Worm (Caenorhabditis elegans): Measurements from ENCODE around the gene clec-144.

The clec-144 gene

ce11 chrII:11823566-11824308 lies 8.6 kb downstream of the clec-144 start, which contains the start of gene Y6D1A.1:
Gene Y6D1A.1, minus strand, starts transcription at chrII:11823616.
- no peak for TF ChIP-seq flt-1 (GFP tag; IDR thresholded peaks at IDR 0.05)

ce11 chrII:11819824-11820223 lies 12.6 kb downstream of the clec-144 start, which contains the start of gene Y6D1A.2:
Gene Y6D1A.2, minus strand, starts transcription at chrII:11819924.
- no peak for TF ChIP-seq ztf-29 (GFP tag; IDR thresholded peaks at IDR 0.05)
- no peak for TF ChIP-seq klf-2 (GFP tag; conservative IDR thresholded peaks at IDR 0.05)
- no peak for TF ChIP-seq med-1 (GFP tag; optimal IDR thresholded peaks at IDR 0.05; ENCODE audit: insufficient read depth)
- TF ChIP-seq ref-1 (GFP tag; conservative IDR thresholded peaks at IDR 0.05) = no peak
- no peak for TF ChIP-seq flt-1 (GFP tag; IDR thresholded peaks at IDR 0.05)
- no peak for TF ChIP-seq cog-1 (tag; optimal IDR thresholded peaks at IDR 0.05)
- TF ChIP-seq T22C8.4 (GFP tag; IDR thresholded peaks at IDR 0.05) = no peak

ce11 chrII:11816475-11816874 lies 15.9 kb downstream of the clec-144 start, which contains the start of gene pap-3:
Gene pap-3, minus strand, starts transcription at chrII:11816575.
- TF ChIP-seq ztf-23 (GFP tag; IDR thresholded peaks at IDR 0.05) (no peak), cog-1 (tag; optimal IDR thresholded peaks at IDR 0.05) (no peak), med-1 (GFP tag; optimal IDR thresholded peaks at IDR 0.05; ENCODE audit: insufficient read depth) (no peak), tab-1 (GFP tag; IDR thresholded peaks at IDR 0.05) (no peak)

DNA sequence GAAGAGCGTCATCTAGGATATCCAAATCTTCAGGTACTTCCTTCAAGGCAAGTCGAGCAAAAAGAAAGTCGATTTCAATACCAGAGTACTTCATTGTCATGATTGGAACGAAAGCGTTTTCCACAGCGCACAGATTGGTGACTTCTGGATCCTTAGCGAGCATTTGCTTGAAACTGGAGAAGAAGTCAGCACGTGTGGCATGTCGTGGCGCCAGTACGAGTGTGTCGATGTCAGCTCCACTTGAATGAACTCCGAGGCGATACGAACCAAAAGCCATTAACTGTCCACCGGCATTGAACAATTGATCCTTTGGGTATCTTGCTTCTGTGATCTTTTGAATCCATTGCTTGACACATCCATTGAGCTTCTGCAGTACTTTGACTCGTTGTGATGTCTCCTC lies 16.4 kb downstream of the clec-144 start:
- TF ChIP-seq med-1 (GFP tag; optimal IDR thresholded peaks at IDR 0.05; ENCODE audit: insufficient read depth) (no peak), ref-1 (GFP tag; conservative IDR thresholded peaks at IDR 0.05) (no peak), flt-1 (GFP tag; IDR thresholded peaks at IDR 0.05) (no peak), ztf-23 (GFP tag; IDR thresholded peaks at IDR 0.05) (no peak), tab-1 (GFP tag; IDR thresholded peaks at IDR 0.05) (no peak), T22C8.4 (GFP tag; IDR thresholded peaks at IDR 0.05) (no peak), ztf-29 (GFP tag; IDR thresholded peaks at IDR 0.05) (no peak), cog-1 (tag; optimal IDR thresholded peaks at IDR 0.05) (no peak), klf-2 (GFP tag; conservative IDR thresholded peaks at IDR 0.05) (no peak)

- TF ChIP-seq klf-2 (GFP tag; conservative IDR thresholded peaks at IDR 0.05) = no peak
- no peak for TF ChIP-seq med-1 (GFP tag; optimal IDR thresholded peaks at IDR 0.05; ENCODE audit: insufficient read depth)
- no peak for TF ChIP-seq ztf-29 (GFP tag; IDR thresholded peaks at IDR 0.05)
- no peak for TF ChIP-seq flt-1 (GFP tag; IDR thresholded peaks at IDR 0.05)
- TF ChIP-seq tab-1 (GFP tag; IDR thresholded peaks at IDR 0.05) = no peak
- no peak for TF ChIP-seq ref-1 (GFP tag; conservative IDR thresholded peaks at IDR 0.05)
- TF ChIP-seq ztf-23 (GFP tag; IDR thresholded peaks at IDR 0.05) = no peak
- TF ChIP-seq cog-1 (tag; optimal IDR thresholded peaks at IDR 0.05) = no peak
- TF ChIP-seq T22C8.4 (GFP tag; IDR thresholded peaks at IDR 0.05) = no peak
Observed at ce11 chrII:11813895-11814369, 18.4 kb downstream of the clec-144 start, which contains the start of gene F43G6.8. Gene F43G6.8, minus strand, starts transcription at chrII:11814092.

DNA sequence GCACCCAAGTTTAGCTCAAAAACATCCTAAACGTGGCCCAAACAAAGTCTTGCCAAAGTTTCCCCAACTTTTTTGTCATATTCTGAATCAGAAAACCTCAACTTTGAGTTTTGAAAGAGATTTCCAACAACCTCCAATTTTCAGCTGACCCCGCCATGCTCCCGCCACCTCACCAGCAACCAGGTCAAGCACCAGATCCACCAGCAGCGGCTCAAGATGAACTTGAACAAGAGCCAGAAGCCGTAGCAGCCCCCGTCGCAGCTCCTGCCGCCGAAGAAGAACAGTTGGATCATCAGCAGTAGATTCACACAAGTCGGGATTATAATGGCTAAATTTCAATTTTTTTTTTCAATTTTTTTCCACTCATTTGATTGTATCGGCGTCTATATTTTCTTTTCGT lies 21.1 kb downstream of the clec-144 start:
- TF ChIP-seq ztf-29 (GFP tag; IDR thresholded peaks at IDR 0.05) (no peak), T22C8.4 (GFP tag; IDR thresholded peaks at IDR 0.05) (no peak), klf-2 (GFP tag; conservative IDR thresholded peaks at IDR 0.05) (no peak), ref-1 (GFP tag; conservative IDR thresholded peaks at IDR 0.05) (no peak), med-1 (GFP tag; optimal IDR thresholded peaks at IDR 0.05; ENCODE audit: insufficient read depth) (no peak), tab-1 (GFP tag; IDR thresholded peaks at IDR 0.05) (no peak), cog-1 (tag; optimal IDR thresholded peaks at IDR 0.05) (no peak), flt-1 (GFP tag; IDR thresholded peaks at IDR 0.05) (no peak), ztf-23 (GFP tag; IDR thresholded peaks at IDR 0.05) (no peak)

DNA sequence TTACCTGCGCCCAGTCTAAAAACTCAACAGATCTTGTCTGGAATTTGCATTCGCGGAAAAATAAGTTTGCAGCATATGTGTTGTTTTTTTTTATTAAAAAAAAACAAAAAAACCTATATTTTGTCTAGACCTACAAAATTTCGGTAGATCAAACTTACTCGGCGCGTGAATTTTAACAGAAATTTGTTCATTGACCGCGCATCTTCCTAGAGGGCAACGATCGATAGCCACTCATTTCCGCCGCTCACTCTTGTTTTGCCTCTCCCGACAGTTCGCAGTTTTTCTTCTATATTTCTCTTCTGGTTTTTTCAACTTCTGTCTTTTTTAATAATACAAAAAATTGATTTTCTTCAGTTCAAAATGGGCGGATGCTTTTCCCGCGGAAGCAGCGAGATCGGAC lies 21.9 kb downstream of the clec-144 start, which contains the start of gene F43G6.7:
Gene F43G6.7, plus strand, starts transcription at position 355 of the 400 bp plus-strand sequence.
- no peak for TF ChIP-seq ztf-29 (GFP tag; IDR thresholded peaks at IDR 0.05)
- no peak for TF ChIP-seq med-1 (GFP tag; optimal IDR thresholded peaks at IDR 0.05; ENCODE audit: insufficient read depth)
- no peak for TF ChIP-seq flt-1 (GFP tag; IDR thresholded peaks at IDR 0.05)
- TF ChIP-seq klf-2 (GFP tag; conservative IDR thresholded peaks at IDR 0.05) = no peak
- TF ChIP-seq tab-1 (GFP tag; IDR thresholded peaks at IDR 0.05) = no peak
- TF ChIP-seq T22C8.4 (GFP tag; IDR thresholded peaks at IDR 0.05) = no peak
- TF ChIP-seq ref-1 (GFP tag; conservative IDR thresholded peaks at IDR 0.05) = no peak
- TF ChIP-seq ztf-23 (GFP tag; IDR thresholded peaks at IDR 0.05) = no peak
- no peak for TF ChIP-seq cog-1 (tag; optimal IDR thresholded peaks at IDR 0.05)

ce11 chrII:11808979-11809378 lies 23.4 kb downstream of the clec-144 start, which contains the start of gene F43G6.10:
Gene F43G6.10, plus strand, starts transcription at chrII:11809349.
- TF ChIP-seq flt-1 (GFP tag; IDR thresholded peaks at IDR 0.05) = no peak

DNA sequence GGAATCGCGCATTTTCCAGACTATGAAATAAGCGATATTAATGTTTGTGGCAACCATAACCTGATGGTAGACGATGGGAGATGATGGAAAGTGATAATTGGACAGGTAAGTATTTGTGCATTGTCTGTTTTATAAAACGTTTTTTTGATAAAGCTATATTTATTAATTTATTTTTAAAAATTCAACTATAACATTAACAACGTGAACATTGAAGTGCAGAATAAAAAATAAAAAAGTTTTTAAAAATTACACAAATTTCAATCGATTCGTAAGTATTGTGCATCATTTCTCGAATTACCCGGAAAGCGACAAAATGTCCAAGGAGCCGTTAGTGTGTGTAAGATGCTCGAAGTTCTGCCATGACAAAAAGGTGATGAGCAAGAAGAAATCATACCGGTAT lies 26.1 kb downstream of the clec-144 start, which contains the start of gene jmjd-1.1:
Gene jmjd-1.1, plus strand, starts transcription at position 301 of the 400 bp plus-strand sequence.
- TF ChIP-seq tab-1 (GFP tag; IDR thresholded peaks at IDR 0.05) (no peak), T22C8.4 (GFP tag; IDR thresholded peaks at IDR 0.05) (no peak), med-1 (GFP tag; optimal IDR thresholded peaks at IDR 0.05; ENCODE audit: insufficient read depth) (no peak), ztf-23 (GFP tag; IDR thresholded peaks at IDR 0.05) (no peak), cog-1 (tag; optimal IDR thresholded peaks at IDR 0.05) (no peak), flt-1 (GFP tag; IDR thresholded peaks at IDR 0.05) (no peak), klf-2 (GFP tag; conservative IDR thresholded peaks at IDR 0.05) (no peak), ref-1 (GFP tag; conservative IDR thresholded peaks at IDR 0.05) (no peak), ztf-29 (GFP tag; IDR thresholded peaks at IDR 0.05) (no peak)

DNA sequence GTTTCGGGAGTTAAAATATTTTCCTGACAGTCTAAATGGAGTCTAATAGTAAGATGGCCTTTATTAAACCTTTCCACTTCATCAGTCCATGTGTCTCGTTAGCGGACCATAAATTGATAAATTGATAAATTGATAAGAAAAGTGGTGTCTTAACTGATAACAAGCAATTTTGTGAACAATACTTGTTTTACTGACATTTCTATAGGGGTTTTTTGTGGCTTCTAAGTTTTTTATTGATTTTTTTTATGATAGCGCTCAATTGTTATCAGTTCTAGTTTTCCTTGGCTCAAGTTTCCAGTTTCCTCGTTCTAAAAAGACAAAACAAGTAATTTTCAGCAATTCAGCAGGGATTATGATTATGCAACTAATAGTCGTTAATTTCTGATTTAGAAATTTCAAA lies 29.9 kb downstream of the clec-144 start, which contains the start of gene F43G6.17:
Gene F43G6.17, plus strand, starts transcription at position 301 of the 400 bp plus-strand sequence.
- TF ChIP-seq ztf-29 (GFP tag; IDR thresholded peaks at IDR 0.05) (no peak), T22C8.4 (GFP tag; IDR thresholded peaks at IDR 0.05) (no peak), flt-1 (GFP tag; IDR thresholded peaks at IDR 0.05) (no peak), cog-1 (tag; optimal IDR thresholded peaks at IDR 0.05) (no peak), ref-1 (GFP tag; conservative IDR thresholded peaks at IDR 0.05) (no peak), klf-2 (GFP tag; conservative IDR thresholded peaks at IDR 0.05) (no peak)

All from whole organism, midembryonic.